Fruit fly (Drosophila melanogaster): ENCODE data around the gene GATAd.

The GATAd gene

DNA sequence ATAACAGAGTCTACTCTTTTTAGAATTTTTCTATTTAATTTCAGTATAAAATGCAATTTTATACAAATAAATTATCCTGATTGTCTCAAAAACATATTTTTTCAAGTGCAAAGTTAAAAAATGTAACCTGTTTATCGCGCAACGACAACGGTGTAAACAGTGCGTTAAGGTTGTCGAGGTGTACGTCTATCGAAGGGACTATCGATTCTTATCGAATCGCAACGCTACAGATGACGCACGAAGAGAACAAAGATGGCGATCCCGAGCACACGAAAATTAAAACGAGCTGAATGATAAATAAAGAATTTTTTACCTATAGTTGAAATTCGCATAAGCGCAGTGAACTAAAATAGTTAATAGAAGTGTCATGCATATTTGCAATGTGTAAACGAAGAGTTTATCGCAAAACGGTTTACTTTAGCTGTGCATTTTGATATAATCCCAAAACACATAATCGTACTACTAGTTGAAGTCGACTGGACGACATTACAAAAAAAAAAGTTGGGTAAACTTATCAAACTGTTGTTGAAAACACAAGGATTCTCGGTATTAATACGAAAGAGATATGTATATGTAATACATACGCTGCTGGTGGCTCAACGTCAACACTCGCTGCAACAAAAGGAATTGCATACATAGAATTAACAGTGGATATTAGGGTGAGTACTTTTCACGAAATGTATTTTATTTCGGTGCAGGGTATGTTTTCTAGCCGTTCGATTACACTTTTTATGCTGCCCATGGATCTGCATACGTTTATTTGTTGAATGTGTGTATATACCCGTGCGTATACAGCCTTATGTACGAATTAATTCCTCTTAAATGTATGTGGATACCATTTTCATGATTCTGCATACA is 54.6 kb downstream of the GATAd start, which contains the start of gene da (continued):
- TF ChIP-seq CG9817 (tag; optimal IDR thresholded peaks at IDR 0.05) (no peak), CG14050 (GFP tag; IDR thresholded peaks at IDR 0.05) (no peak), CG3847 (GFP tag; IDR thresholded peaks at IDR 0.05) (peak; percentile 15; the same call in 1 of the 2 replicates), CG11085 (GFP tag; IDR thresholded peaks at IDR 0.05) (no peak), bsh (GFP tag; optimal IDR thresholded peaks at IDR 0.05) (peak in 1 of 2 experiments; percentile 58), GATAe (GFP tag; conservative IDR thresholded peaks at IDR 0.05) (no peak), dm (GFP tag; optimal IDR thresholded peaks at IDR 0.05) (peak; percentile 76), B-H1 (GFP tag; IDR thresholded peaks at IDR 0.05) (peak; percentile 15; the same call in 1 of the 3 replicates), Ravus (GFP tag; IDR thresholded peaks at IDR 0.05) (no peak), ftz-f1 (GFP tag; optimal IDR thresholded peaks at IDR 0.05) (no peak), CG31388 (GFP tag; optimal IDR thresholded peaks at IDR 0.05) (peak; percentile 7), CG18262 (tag; optimal IDR thresholded peaks at IDR 0.05) (peak; percentile 58), Pdp1 (GFP tag; optimal IDR thresholded peaks at IDR 0.05) (peak; percentile 33 to 69), CG17912 (GFP tag; optimal IDR thresholded peaks at IDR 0.05) (peak; percentile 32), CG5245 (GFP tag; optimal IDR thresholded peaks at IDR 0.05) (peak; percentile 9), Dfd (GFP tag; optimal IDR thresholded peaks at IDR 0.05) (peak in 1 of 2 experiments; percentile 43), CG10462 (GFP tag; optimal IDR thresholded peaks at IDR 0.05) (peak; percentile 10), CG10267 (tag; optimal IDR thresholded peaks at IDR 0.05) (peak; percentile 64), lov (optimal IDR thresholded peaks at IDR 0.05) (no peak), lov (GFP tag; IDR thresholded peaks at IDR 0.05) (peak; percentile 64; the same call in 1 of the 3 replicates), danr (GFP tag; IDR thresholded peaks at IDR 0.05) (no peak), aop (GFP tag; IDR thresholded peaks at IDR 0.05) (no peak), chn (GFP tag; optimal IDR thresholded peaks at IDR 0.05) (peak; percentile 46), h (optimal IDR thresholded peaks at IDR 0.05) (no peak), Abd-B (GFP tag; optimal IDR thresholded peaks at IDR 0.05) (no peak), CG6272 (GFP tag; IDR thresholded peaks at IDR 0.05) (peak; percentile 50; the same call in 1 of the 2 replicates), psq (GFP tag; optimal IDR thresholded peaks at IDR 0.05) (no peak), CG2875 (GFP tag; optimal IDR thresholded peaks at IDR 0.05) (peak; percentile 25), fd3F (GFP tag; optimal IDR thresholded peaks at IDR 0.05) (peak; percentile 35), ham (GFP tag; IDR thresholded peaks at IDR 0.05) (no peak), CG8478 (optimal IDR thresholded peaks at IDR 0.05) (no peak), CG3995 (GFP tag; optimal IDR thresholded peaks at IDR 0.05) (peak; percentile 63), sna (GFP tag; IDR thresholded peaks at IDR 0.05; ENCODE audit: partially characterized antibody) (no peak), kay (GFP tag; optimal IDR thresholded peaks at IDR 0.05) (peak; percentile 95), Bdp1 (GFP tag; optimal IDR thresholded peaks at IDR 0.05) (no peak), CG18619 (GFP tag; optimal IDR thresholded peaks at IDR 0.05) (peak; percentile 61), CG13894 (tag; optimal IDR thresholded peaks at IDR 0.05) (peak; percentile 53), CG3065 (GFP tag; optimal IDR thresholded peaks at IDR 0.05) (no peak), ro (GFP tag; IDR thresholded peaks at IDR 0.05) (no peak), PHDP (tag; optimal IDR thresholded peaks at IDR 0.05) (peak; percentile 68), org-1 (GFP tag; optimal IDR thresholded peaks at IDR 0.05) (no peak), ERR (GFP tag; optimal IDR thresholded peaks at IDR 0.05) (no peak), CkIIα-i1 (GFP tag; IDR thresholded peaks at IDR 0.05) (no peak), CG5953 (GFP tag; IDR thresholded peaks at IDR 0.05) (no peak), ATbp (GFP tag; optimal IDR thresholded peaks at IDR 0.05) (no peak), Optix (GFP tag; IDR thresholded peaks at IDR 0.05) (no peak), usp (GFP tag; optimal IDR thresholded peaks at IDR 0.05) (no peak), CG2889 (GFP tag; IDR thresholded peaks at IDR 0.05) (no peak), Rx (GFP tag; IDR thresholded peaks at IDR 0.05) (no peak; the same call in 1 of the 2 replicates), gfzf (GFP tag; optimal IDR thresholded peaks at IDR 0.05) (peak; percentile 21), sim (GFP tag; IDR thresholded peaks at IDR 0.05) (no peak)

All from whole organism, embryonic.